Worm (Caenorhabditis elegans) whole organism, young adult: ENCODE results near the gene C16C8.14.

Source experiments
- B0261.1 ChIP-seq: sonication (generic microtip); optimal IDR thresholded peaks from 2 replicates; lab custom pipeline; 2016; ENCODE audit warnings: mild to moderate bottlenecking, missing genetic modification characterization, moderate library complexity, missing compliant biosample characterization
- B0336.3 ChIP-seq: fragments of 200-800 bp; sonication (Bioruptor generic); IDR thresholded peaks from 2 replicates; pipeline ENCODE4 v1.3.6; 2022; ENCODE audit warnings: missing genetic modification characterization, missing compliant biosample characterization
- D2030.7 ChIP-seq: fragments of 200-800 bp; sonication (Bioruptor generic); IDR thresholded peaks from 2 replicates; pipeline ENCODE4 v1.3.6; 2022; ENCODE audit warnings: missing genetic modification reagents, missing genetic modification characterization, missing compliant biosample characterization
- F23B12.7 ChIP-seq: sonication (generic microtip); optimal IDR thresholded peaks from 2 replicates; lab custom pipeline; 2017; ENCODE audit warnings: missing genetic modification characterization, mild to moderate bottlenecking, missing compliant biosample characterization, antibody characterized with exemption, moderate library complexity; ENCODE audit not compliant: insufficient read depth
- F33H1.4 ChIP-seq: fragments of 200-800 bp; sonication (Bioruptor generic); IDR thresholded peaks from 2 replicates; pipeline ENCODE4 v1.3.6; 2022; ENCODE audit warnings: missing genetic modification reagents, missing genetic modification characterization, missing compliant biosample characterization
- F52B5.7 ChIP-seq: sonication (generic microtip); optimal IDR thresholded peaks from 2 replicates; lab custom pipeline; 2016; ENCODE audit warnings: mild to moderate bottlenecking, missing genetic modification characterization, missing compliant biosample characterization
- F55B11.4 ChIP-seq: sonication (generic microtip); optimal IDR thresholded peaks from 2 replicates; lab custom pipeline; 2016; ENCODE audit warnings: missing compliant biosample characterization, missing genetic modification characterization, borderline replicate concordance; ENCODE audit not compliant: insufficient read depth
- Y53G8AR.9 ChIP-seq: fragments of 200-800 bp; sonication (Bioruptor generic); conservative IDR thresholded peaks from 2 replicates; pipeline ENCODE4 v1.3.6; 2022; ENCODE audit warnings: missing genetic modification reagents, missing genetic modification characterization, missing compliant biosample characterization
- Y67H2A.10 ChIP-seq: fragments of 200-800 bp; sonication (Bioruptor generic); conservative IDR thresholded peaks from 2 replicates; pipeline ENCODE4 v1.3.6; 2022; ENCODE audit warnings: missing genetic modification reagents, missing genetic modification characterization, missing compliant biosample characterization
- Y79H2A.3 ChIP-seq: fragments of 200-800 bp; sonication (Bioruptor generic); conservative IDR thresholded peaks from 2 replicates; pipeline ENCODE4 v1.3.6; 2022; ENCODE audit warnings: missing genetic modification reagents, missing genetic modification characterization, missing compliant biosample characterization
- ZK185.1 ChIP-seq: sonication (generic microtip); optimal IDR thresholded peaks from 2 replicates; lab custom pipeline; 2016; ENCODE audit warnings: mild to moderate bottlenecking, missing genetic modification characterization, missing compliant biosample characterization; ENCODE audit not compliant: poor library complexity, severe bottlenecking
- akir-1 ChIP-seq: fragments of 200-800 bp; sonication (Bioruptor generic); optimal IDR thresholded peaks from 2 replicates; lab custom pipeline; 2018; ENCODE audit warnings: mild to moderate bottlenecking, missing genetic modification characterization, moderate library complexity, missing compliant biosample characterization
- ama-1 ChIP-seq, 3 experiments: fragments of 150-350 bp in 1 of 3; sonication (generic microtip) in 2 of 3; optimal IDR thresholded peaks; 2 replicates each; lab custom pipeline; 2014 to 2018; ENCODE audit warnings: missing biosample characterization in 2 of 3, missing genetic modification characterization in 2 of 3, missing genetic modification reagents in 2 of 3
- aptf-3 ChIP-seq: fragments of 200-800 bp; sonication (Bioruptor generic); IDR thresholded peaks from 2 replicates; pipeline ENCODE4 v1.3.6; 2022; ENCODE audit warnings: missing genetic modification characterization, missing compliant biosample characterization
- bed-1 ChIP-seq: fragments of 200-800 bp; sonication (Bioruptor generic); IDR thresholded peaks from 2 replicates; pipeline ENCODE4 v1.3.6; 2022; ENCODE audit warnings: missing genetic modification reagents, missing genetic modification characterization, missing compliant biosample characterization
- ccch-3 ChIP-seq: fragments of 200-800 bp; sonication (Bioruptor generic); optimal IDR thresholded peaks from 2 replicates; lab custom pipeline; 2018; ENCODE audit warnings: mild to moderate bottlenecking, missing genetic modification characterization, missing compliant biosample characterization
- cebp-1 ChIP-seq, 2 experiments: fragments of 200-800 bp in 1 of 2; sonication (Bioruptor generic) in 1 of 2; sonication (generic microtip) in 1 of 2; IDR thresholded peaks in 1 of 2; optimal IDR thresholded peaks in 1 of 2; 2 replicates each; pipeline versions ENCODE4 v1.3.6 to Lab custom; 2017 to 2022; ENCODE audit warnings: missing compliant biosample characterization in 2 of 2, missing genetic modification characterization in 2 of 2, mild to moderate bottlenecking in 1 of 2, missing genetic modification reagents in 1 of 2, moderate library complexity in 1 of 2
- cebp-2 ChIP-seq: fragments of 200-800 bp; sonication (Bioruptor generic); IDR thresholded peaks from 2 replicates; pipeline ENCODE4 v1.3.6; 2022; ENCODE audit warnings: missing genetic modification characterization, missing compliant biosample characterization
- ceh-100 ChIP-seq: fragments of 200-800 bp; sonication (Bioruptor generic); IDR thresholded peaks from 2 replicates; pipeline ENCODE4 v1.3.6; 2022; ENCODE audit warnings: missing genetic modification reagents, missing genetic modification characterization, missing compliant biosample characterization
- ceh-40 ChIP-seq: fragments of 200-800 bp; sonication (Bioruptor generic); IDR thresholded peaks from 2 replicates; pipeline ENCODE4 v1.3.6; 2022; ENCODE audit warnings: missing genetic modification characterization, missing compliant biosample characterization
- egrh-3 ChIP-seq: fragments of 200-800 bp; sonication (Bioruptor generic); IDR thresholded peaks from 2 replicates; pipeline ENCODE4 v1.3.6; 2022; ENCODE audit warnings: missing genetic modification reagents, missing genetic modification characterization, missing compliant biosample characterization
- him-1 ChIP-seq: sonication (generic microtip); optimal IDR thresholded peaks from 2 replicates; lab custom pipeline; 2016; ENCODE audit warnings: missing genotype, missing genetic modification reagents, missing genetic modification characterization, missing compliant biosample characterization
- hlh-26 ChIP-seq: fragments of 200-800 bp; sonication (Bioruptor generic); conservative IDR thresholded peaks from 2 replicates; pipeline ENCODE4 v1.3.6; 2022; ENCODE audit warnings: missing genetic modification reagents, missing genetic modification characterization, missing compliant biosample characterization
- hrde-1 ChIP-seq: sonication (generic microtip); optimal IDR thresholded peaks from 2 replicates; lab custom pipeline; 2016; ENCODE audit warnings: missing genetic modification characterization, mild to moderate bottlenecking, missing compliant biosample characterization, moderate library complexity, missing genotype, missing genetic modification reagents, borderline replicate concordance
- hsf-1 ChIP-seq: fragments of 200-800 bp; sonication (Bioruptor generic); IDR thresholded peaks from 2 replicates; pipeline ENCODE4 v1.3.6; 2022; ENCODE audit warnings: missing genetic modification reagents, missing genetic modification characterization, missing compliant biosample characterization
- lin-35 ChIP-seq, 3 experiments: fragments of 150-350 bp in 2 of 3; sonication (generic microtip) in 1 of 3; optimal IDR thresholded peaks; 2 replicates each; lab custom pipeline; 2014 to 2018; ENCODE audit warnings: missing biosample characterization in 3 of 3, missing genetic modification characterization in 3 of 3, missing genetic modification reagents in 3 of 3
- lir-1 ChIP-seq: fragments of 200-800 bp; sonication (Bioruptor generic); conservative IDR thresholded peaks from 2 replicates; pipeline ENCODE4 v1.3.6; 2022; ENCODE audit warnings: missing genetic modification reagents, missing genetic modification characterization, missing compliant biosample characterization
- madf-10 ChIP-seq: sonication (generic microtip); optimal IDR thresholded peaks from 2 replicates; lab custom pipeline; 2016; ENCODE audit warnings: mild to moderate bottlenecking, missing genetic modification characterization, missing compliant biosample characterization
- madf-6 ChIP-seq: fragments of 200-800 bp; sonication (Bioruptor generic); IDR thresholded peaks from 2 replicates; pipeline ENCODE4 v1.3.6; 2022; ENCODE audit warnings: missing genetic modification reagents, missing genetic modification characterization, missing compliant biosample characterization
- mel-28 ChIP-seq: sonication (generic microtip); optimal IDR thresholded peaks from 2 replicates; lab custom pipeline; 2016; ENCODE audit warnings: borderline replicate concordance, mild to moderate bottlenecking, missing genetic modification characterization, missing compliant biosample characterization
- mxl-1 ChIP-seq: sonication (generic microtip); optimal IDR thresholded peaks from 2 replicates; lab custom pipeline; 2016; ENCODE audit warnings: missing genetic modification characterization, missing compliant biosample characterization
- nfya-1 ChIP-seq: sonication (generic microtip); optimal IDR thresholded peaks from 2 replicates; lab custom pipeline; 2017; ENCODE audit warnings: antibody characterized with exemption, missing compliant biosample characterization, missing genetic modification characterization, borderline replicate concordance; ENCODE audit not compliant: insufficient read depth
- nhr-120 ChIP-seq: fragments of 200-800 bp; sonication (Bioruptor generic); IDR thresholded peaks from 2 replicates; pipeline ENCODE4 v1.3.6; 2022; ENCODE audit warnings: missing genetic modification characterization, missing compliant biosample characterization
- nhr-27 ChIP-seq: fragments of 200-800 bp; sonication (Bioruptor generic); optimal IDR thresholded peaks from 2 replicates; lab custom pipeline; 2018; ENCODE audit warnings: mild to moderate bottlenecking, missing genetic modification characterization, moderate library complexity, missing compliant biosample characterization
- nhr-80 ChIP-seq: sonication (generic microtip); optimal IDR thresholded peaks from 2 replicates; lab custom pipeline; 2016; ENCODE audit warnings: missing genetic modification characterization, missing compliant biosample characterization
- nhr-90 ChIP-seq: sonication (generic microtip); optimal IDR thresholded peaks from 2 replicates; lab custom pipeline; 2016; ENCODE audit warnings: missing genotype, mild to moderate bottlenecking, missing genetic modification characterization, missing compliant biosample characterization
- pbrm-1 ChIP-seq: fragments of 200-800 bp; sonication (Bioruptor generic); IDR thresholded peaks from 2 replicates; pipeline ENCODE4 v1.3.6; 2022; ENCODE audit warnings: missing genetic modification reagents, missing genetic modification characterization, missing compliant biosample characterization
- pha-4 ChIP-seq: fragments of 150-350 bp; sonication (generic microtip); optimal IDR thresholded peaks from 2 replicates; lab custom pipeline; 2014; ENCODE audit warnings: missing biosample characterization, missing genetic modification reagents, missing genetic modification characterization
- rec-8 ChIP-seq, 2 experiments: sonication (generic microtip); optimal IDR thresholded peaks; 2 replicates each; lab custom pipeline; 2016; ENCODE audit warnings: mild to moderate bottlenecking in 2 of 2, missing genetic modification characterization in 2 of 2, missing genetic modification reagents in 2 of 2, missing genotype in 2 of 2, missing biosample characterization in 1 of 2, missing compliant biosample characterization in 1 of 2, moderate library complexity in 1 of 2
- repo-1 ChIP-seq: sonication (generic microtip); optimal IDR thresholded peaks from 2 replicates; lab custom pipeline; 2017; ENCODE audit warnings: mild to moderate bottlenecking, missing genetic modification characterization, missing compliant biosample characterization
- snpc-1.3 ChIP-seq: sonication (generic microtip); optimal IDR thresholded peaks from 2 replicates; lab custom pipeline; 2017; ENCODE audit warnings: missing genetic modification characterization, mild to moderate bottlenecking, missing compliant biosample characterization, antibody characterized with exemption, moderate library complexity, missing genotype, missing genetic modification reagents; ENCODE audit not compliant: insufficient read depth
- tlf-1 ChIP-seq: fragments of 200-800 bp; sonication (Bioruptor generic); optimal IDR thresholded peaks from 2 replicates; lab custom pipeline; 2018; ENCODE audit warnings: mild to moderate bottlenecking, missing genetic modification characterization, missing compliant biosample characterization
- xnd-1 ChIP-seq: sonication (generic microtip); optimal IDR thresholded peaks from 2 replicates; lab custom pipeline; 2016; ENCODE audit warnings: missing genotype, missing genetic modification reagents, missing genetic modification characterization, missing compliant biosample characterization
- ztf-22 ChIP-seq: fragments of 200-800 bp; sonication (Bioruptor generic); optimal IDR thresholded peaks from 2 replicates; lab custom pipeline; 2018; ENCODE audit warnings: mild to moderate bottlenecking, missing genetic modification characterization, moderate library complexity, missing compliant biosample characterization
- ztf-25 ChIP-seq: fragments of 200-800 bp; sonication (Bioruptor generic); IDR thresholded peaks from 2 replicates; pipeline ENCODE4 v1.3.6; 2022; ENCODE audit warnings: missing genetic modification reagents, missing genetic modification characterization, missing compliant biosample characterization

Gene C16C8.14

DNA sequence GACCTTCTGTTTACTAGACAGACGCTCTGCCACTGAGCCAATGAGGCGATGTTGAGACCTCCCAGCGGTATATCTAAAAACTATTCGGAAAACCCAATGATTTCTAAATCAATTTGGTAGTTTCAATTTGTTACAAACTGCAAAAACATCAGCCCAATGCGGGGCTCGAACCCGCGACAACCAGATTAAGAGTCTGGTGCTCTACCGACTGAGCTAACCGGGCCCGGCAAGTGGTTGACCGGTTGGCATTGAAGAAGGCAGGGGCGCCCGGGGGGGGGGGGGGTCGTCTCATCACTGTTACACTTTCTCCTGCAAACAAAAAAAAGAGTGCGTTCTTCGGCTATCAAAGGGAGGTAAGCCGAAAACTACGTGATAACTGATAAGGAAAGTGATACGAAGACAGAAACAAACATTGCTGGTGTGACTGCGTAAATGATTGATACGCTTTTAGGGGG, 10.3 kb upstream of the C16C8.14 start (continued):
- no peak for TF ChIP-seq cebp-1 (GFP tag; IDR thresholded peaks at IDR 0.05; lab: Robert Waterston, UW)
- TF ChIP-seq cebp-1 (tag; optimal IDR thresholded peaks at IDR 0.05; lab: Kevin White, UChicago): peak; percentile 76
- TF ChIP-seq ztf-22 (GFP tag; lab: Kevin White, UChicago): no peak
- peak; percentile 8 for TF ChIP-seq F52B5.7 (tag; lab: Kevin White, UChicago)
- TF ChIP-seq hsf-1 (GFP tag; lab: Robert Waterston, UW): no peak
- peak; percentile 73; the same call in 1 of the 2 replicates for TF ChIP-seq Y53G8AR.9 (GFP tag; lab: Robert Waterston, UW)
- TF ChIP-seq madf-6: peak; percentile 69
- peak; percentile 86 for TF ChIP-seq D2030.7 (GFP tag; lab: Robert Waterston, UW)
- peak; percentile 84; the same call in 1 of the 2 replicates for TF ChIP-seq B0336.3 (GFP tag; lab: Robert Waterston, UW)
- peak; percentile 27 for TF ChIP-seq tlf-1 (GFP tag; lab: Kevin White, UChicago)
- TF ChIP-seq him-1 (tag; lab: Kevin White, UChicago): peak; percentile 93
- no peak for TF ChIP-seq lir-1 (GFP tag; lab: Robert Waterston, UW)
- peak; percentile 10 for TF ChIP-seq xnd-1 (tag; lab: Kevin White, UChicago)
- TF ChIP-seq hrde-1: peak; percentile 51
- no peak for TF ChIP-seq bed-1 (GFP tag; lab: Robert Waterston, UW)
- TF ChIP-seq cebp-2 (GFP tag; lab: Robert Waterston, UW): 0 out of 2 replicates have a peak, but pooled peaks have one; percentile 46
- TF ChIP-seq snpc-1.3: peak; percentile 52
- peak; percentile 60; the same call in 1 of the 2 replicates for TF ChIP-seq ztf-25
- no peak for TF ChIP-seq hlh-26
- 0 out of 2 replicates have a peak, but pooled peaks have one; percentile 32 for TF ChIP-seq F33H1.4 (GFP tag; lab: Robert Waterston, UW)
- TF ChIP-seq F55B11.4 (tag; lab: Kevin White, UChicago): no peak
- TF ChIP-seq aptf-3 (GFP tag; lab: Robert Waterston, UW): 0 out of 2 replicates have a peak, but pooled peaks have one; percentile 37
- TF ChIP-seq ZK185.1 (tag; lab: Kevin White, UChicago): no peak
- peak; percentile 97 for TF ChIP-seq B0261.1 (tag; lab: Kevin White, UChicago)
- peak; percentile 55 for TF ChIP-seq madf-10
- TF ChIP-seq nfya-1: no peak
- TF ChIP-seq ama-1 (optimal IDR thresholded peaks at IDR 0.05; lab: Kevin White, UChicago): no peak
- peak in 1 of 2 experiments; percentile 65 for TF ChIP-seq ama-1 (GFP tag; optimal IDR thresholded peaks at IDR 0.05; lab: Kevin White, UChicago)
- TF ChIP-seq akir-1 (GFP tag; lab: Kevin White, UChicago): no peak
- TF ChIP-seq lin-35 (GFP tag; optimal IDR thresholded peaks at IDR 0.05; lab: Kevin White, UChicago): peak in 1 of 3 experiments; percentile 39
- TF ChIP-seq nhr-90: peak; percentile 92
- no peak for TF ChIP-seq ccch-3
- TF ChIP-seq repo-1: peak; percentile 82
- TF ChIP-seq nhr-120 (GFP tag; lab: Robert Waterston, UW): 0 out of 2 replicates have a peak, but pooled peaks have one; percentile 79
- TF ChIP-seq ceh-100 (GFP tag; lab: Robert Waterston, UW): peak; percentile 57; the same call in 1 of the 2 replicates
- peak; percentile 79 for TF ChIP-seq nhr-80 (tag; lab: Kevin White, UChicago)
- peak; percentile 81 for TF ChIP-seq pbrm-1
- peak; percentile 92 for TF ChIP-seq egrh-3 (GFP tag; lab: Robert Waterston, UW)
- TF ChIP-seq F23B12.7 (tag; lab: Kevin White, UChicago): no peak
- TF ChIP-seq mxl-1: peak; percentile 58
- TF ChIP-seq pha-4 (tag; lab: Kevin White, UChicago): no peak
- TF ChIP-seq rec-8 (tag; optimal IDR thresholded peaks at IDR 0.05; lab: Kevin White, UChicago): peak; percentile 74 to 82
- TF ChIP-seq Y79H2A.3 (GFP tag; lab: Robert Waterston, UW): no peak
- TF ChIP-seq Y67H2A.10: no peak
- peak; percentile 76; the same call in 1 of the 2 replicates for TF ChIP-seq ceh-40 (GFP tag; lab: Robert Waterston, UW)
- no peak for TF ChIP-seq mel-28 (tag; lab: Kevin White, UChicago)
- peak; percentile 69 for TF ChIP-seq nhr-27 (tag; lab: Kevin White, UChicago)
